Fruit fly (Drosophila melanogaster) whole organism, embryonic: ENCODE results near the gene eIF2gamma.

Source experiments
- BEAF-32 ChIP-seq: fragments of 200-800 bp; sonication (Bioruptor generic); optimal IDR thresholded peaks from 3 replicates; lab custom pipeline; 2017; ENCODE audit warnings: missing biosample characterization, missing genetic modification characterization, mild to moderate bottlenecking, moderate library complexity, missing genetic modification reagents
- CG11093 ChIP-seq: fragments of 200-800 bp; sonication (Bioruptor generic); IDR thresholded peaks from 3 replicates; pipeline ENCODE4 v1.3.6; 2022; ENCODE audit warnings: missing biosample characterization, missing genetic modification characterization
- CG12744 ChIP-seq: fragments of 200-800 bp; sonication (Bioruptor generic); optimal IDR thresholded peaks from 2 replicates; lab custom pipeline; 2016; ENCODE audit warnings: missing biosample characterization, missing genetic modification characterization
- CG13287 ChIP-seq: fragments of 200-800 bp; sonication (Bioruptor generic); IDR thresholded peaks from 2 replicates; pipeline ENCODE4 v1.3.6; 2022; ENCODE audit warnings: missing biosample characterization, missing genetic modification characterization; ENCODE audit not compliant: partially characterized antibody
- CG14965 ChIP-seq: fragments of 200-800 bp; sonication (Bioruptor generic); optimal IDR thresholded peaks from 2 replicates; lab custom pipeline; 2016; ENCODE audit warnings: missing biosample characterization, missing genetic modification characterization, borderline replicate concordance
- CG1603 ChIP-seq: fragments of 200-800 bp; sonication (Bioruptor generic); optimal IDR thresholded peaks from 2 replicates; lab custom pipeline; 2019; ENCODE audit warnings: missing biosample characterization, mild to moderate bottlenecking, missing genetic modification characterization, moderate library complexity
- CG2120 ChIP-seq: fragments of 200-800 bp; sonication (Bioruptor generic); optimal IDR thresholded peaks from 3 replicates; lab custom pipeline; 2016; ENCODE audit warnings: missing biosample characterization, missing genetic modification characterization
- CG3065 ChIP-seq: fragments of 200-800 bp; sonication (Bioruptor generic); optimal IDR thresholded peaks from 2 replicates; lab custom pipeline; 2016; ENCODE audit warnings: missing biosample characterization, missing genetic modification characterization
- CG31365 ChIP-seq: fragments of 200-800 bp; sonication (Bioruptor generic); optimal IDR thresholded peaks from 2 replicates; lab custom pipeline; 2018; ENCODE audit warnings: missing biosample characterization, mild to moderate bottlenecking, missing genetic modification characterization
- CG3847 ChIP-seq: fragments of 200-800 bp; sonication (Bioruptor generic); IDR thresholded peaks from 2 replicates; pipeline ENCODE4 v1.3.6; 2022; ENCODE audit warnings: missing biosample characterization, missing genetic modification characterization
- CG43689 ChIP-seq: fragments of 200-800 bp; sonication (Bioruptor generic); IDR thresholded peaks from 2 replicates; pipeline ENCODE4 v1.3.6; 2022; ENCODE audit warnings: missing biosample characterization, missing genetic modification characterization
- CG5953 ChIP-seq: fragments of 200-800 bp; sonication (Bioruptor generic); IDR thresholded peaks from 2 replicates; pipeline ENCODE4 v1.3.6; 2022; ENCODE audit warnings: missing biosample characterization, missing genetic modification characterization
- CG6765 ChIP-seq: fragments of 200-800 bp; sonication (Bioruptor generic); optimal IDR thresholded peaks from 3 replicates; lab custom pipeline; 2017; ENCODE audit warnings: missing biosample characterization, mild to moderate bottlenecking, missing genetic modification characterization
- CG8290 ChIP-seq, 3 experiments: fragments of 200-800 bp; sonication (Bioruptor generic); optimal IDR thresholded peaks; 2 replicates each; lab custom pipeline; 2016 to 2019; ENCODE audit warnings: missing biosample characterization in 3 of 3, missing genetic modification characterization in 3 of 3, mild to moderate bottlenecking in 2 of 3, moderate library complexity in 1 of 3
- CG9727 ChIP-seq: fragments of 200-800 bp; sonication (Bioruptor generic); optimal IDR thresholded peaks from 3 replicates; lab custom pipeline; 2017; ENCODE audit warnings: missing biosample characterization, mild to moderate bottlenecking, missing genetic modification characterization
- CG9932 ChIP-seq: fragments of 200-800 bp; sonication (Bioruptor generic); IDR thresholded peaks from 2 replicates; pipeline ENCODE4 v1.3.6; 2022; ENCODE audit warnings: missing biosample characterization, missing genetic modification characterization
- CTCF ChIP-seq: fragments of 200-800 bp; sonication (Bioruptor generic); optimal IDR thresholded peaks from 2 replicates; lab custom pipeline; 2017; ENCODE audit warnings: missing biosample characterization, mild to moderate bottlenecking, missing genetic modification characterization, moderate library complexity
- Dll ChIP-seq: fragments of 200-800 bp; sonication (Bioruptor generic); IDR thresholded peaks from 4 replicates; pipeline ENCODE4 v1.3.6; 2022; ENCODE audit warnings: missing biosample characterization, missing genetic modification characterization; ENCODE audit not compliant: partially characterized antibody
- Dref ChIP-seq: fragments of 200-800 bp; sonication (Bioruptor generic); IDR thresholded peaks from 2 replicates; pipeline ENCODE4 v1.3.6; 2022; ENCODE audit warnings: missing biosample characterization, missing genetic modification characterization
- E2f2 ChIP-seq: fragments of 200-800 bp; sonication (Bioruptor generic); IDR thresholded peaks from 2 replicates; pipeline ENCODE4 v1.3.6; 2022; ENCODE audit warnings: missing biosample characterization, missing genetic modification characterization
- Fer1 ChIP-seq: fragments of 200-800 bp; sonication (Bioruptor generic); optimal IDR thresholded peaks from 2 replicates; lab custom pipeline; 2017; ENCODE audit warnings: missing biosample characterization, mild to moderate bottlenecking, missing genetic modification characterization
- HLH54F ChIP-seq: fragments of 200-800 bp; sonication (Bioruptor generic); optimal IDR thresholded peaks from 3 replicates; lab custom pipeline; 2016; ENCODE audit warnings: missing biosample characterization, missing genetic modification characterization
- Hr3 ChIP-seq: fragments of 200-800 bp; sonication (Bioruptor generic); optimal IDR thresholded peaks from 3 replicates; lab custom pipeline; 2016; ENCODE audit warnings: missing biosample characterization, missing genetic modification characterization
- Max ChIP-seq: fragments of 200-800 bp; sonication (Bioruptor generic); optimal IDR thresholded peaks from 2 replicates; lab custom pipeline; 2016; ENCODE audit warnings: missing biosample characterization, mild to moderate bottlenecking, missing genetic modification characterization
- Opbp ChIP-seq: fragments of 200-800 bp; sonication (Bioruptor generic); IDR thresholded peaks from 3 replicates; pipeline ENCODE4 v1.3.6; 2022; ENCODE audit warnings: missing biosample characterization, missing genetic modification characterization; ENCODE audit not compliant: partially characterized antibody
- Rfx ChIP-seq: fragments of 200-800 bp; sonication (Bioruptor generic); IDR thresholded peaks from 2 replicates; pipeline ENCODE4 v1.3.6; 2022; ENCODE audit warnings: missing biosample characterization, missing genetic modification characterization
- Scr ChIP-seq: fragments of 200-800 bp; sonication (Bioruptor generic); IDR thresholded peaks from 2 replicates; pipeline ENCODE4 v1.3.6; 2022; ENCODE audit warnings: missing biosample characterization, missing genetic modification characterization; ENCODE audit not compliant: partially characterized antibody
- Sin3A ChIP-seq: fragments of >200 bp; optimal IDR thresholded peaks from 2 replicates; lab custom pipeline; 2018
- Xrp1 ChIP-seq: fragments of 200-800 bp; sonication (Bioruptor generic); IDR thresholded peaks from 2 replicates; pipeline ENCODE4 v1.3.6; 2022; ENCODE audit warnings: missing biosample characterization, missing genetic modification characterization
- ato ChIP-seq: fragments of 200-800 bp; sonication (Bioruptor generic); IDR thresholded peaks from 2 replicates; pipeline ENCODE4 v1.3.6; 2022; ENCODE audit warnings: missing biosample characterization, missing genetic modification characterization; ENCODE audit not compliant: partially characterized antibody
- bbx ChIP-seq: fragments of 200-800 bp; sonication (Bioruptor generic); IDR thresholded peaks from 2 replicates; pipeline ENCODE4 v1.3.6; 2022; ENCODE audit warnings: missing biosample characterization, missing genetic modification characterization; ENCODE audit not compliant: partially characterized antibody
- cad ChIP-seq: fragments of >200 bp; optimal IDR thresholded peaks from 2 replicates; lab custom pipeline; 2017; ENCODE audit warnings: missing biosample characterization, missing genetic modification characterization
- corto ChIP-seq: fragments of 200-800 bp; sonication (Bioruptor generic); optimal IDR thresholded peaks from 2 replicates; lab custom pipeline; 2016; ENCODE audit warnings: missing biosample characterization, mild to moderate bottlenecking, missing genetic modification characterization, moderate library complexity
- crol ChIP-seq: fragments of 200-800 bp; sonication (Bioruptor generic); IDR thresholded peaks from 2 replicates; pipeline ENCODE4 v1.3.6; 2022; ENCODE audit warnings: missing biosample characterization, missing genetic modification characterization
- dmrt11E ChIP-seq: fragments of 200-800 bp; sonication (Bioruptor generic); optimal IDR thresholded peaks from 3 replicates; lab custom pipeline; 2018; ENCODE audit warnings: missing biosample characterization, mild to moderate bottlenecking, missing genetic modification characterization, moderate library complexity
- exex ChIP-seq: fragments of 200-800 bp; sonication (Bioruptor generic); optimal IDR thresholded peaks from 4 replicates; lab custom pipeline; 2018; ENCODE audit warnings: missing biosample characterization, mild to moderate bottlenecking, missing genetic modification characterization, moderate library complexity
- hbn ChIP-seq: fragments of 200-800 bp; sonication (Bioruptor generic); IDR thresholded peaks from 2 replicates; pipeline ENCODE4 v1.3.6; 2022; ENCODE audit warnings: missing biosample characterization, missing genetic modification characterization; ENCODE audit not compliant: partially characterized antibody
- inv ChIP-seq: fragments of 200-800 bp; sonication (Bioruptor generic); IDR thresholded peaks from 2 replicates; pipeline ENCODE4 v1.3.6; 2022; ENCODE audit warnings: missing biosample characterization, missing genetic modification characterization; ENCODE audit not compliant: partially characterized antibody
- kni ChIP-seq: fragments of 200-800 bp; sonication (Bioruptor generic); optimal IDR thresholded peaks from 3 replicates; lab custom pipeline; 2017; ENCODE audit warnings: mild to moderate bottlenecking, missing biosample characterization, missing genetic modification reagents, missing genetic modification characterization
- knrl ChIP-seq: fragments of 200-800 bp; sonication (Bioruptor generic); IDR thresholded peaks from 3 replicates; pipeline ENCODE4 v1.3.6; 2022; ENCODE audit warnings: missing biosample characterization, missing genetic modification characterization; ENCODE audit not compliant: partially characterized antibody
- pzg ChIP-seq: fragments of 200-800 bp; sonication (Bioruptor generic); optimal IDR thresholded peaks from 3 replicates; lab custom pipeline; 2018; ENCODE audit warnings: missing biosample characterization, mild to moderate bottlenecking, missing genetic modification characterization, moderate library complexity
- schlank ChIP-seq: fragments of 200-800 bp; sonication (Bioruptor generic); optimal IDR thresholded peaks from 2 replicates; lab custom pipeline; 2018; ENCODE audit warnings: missing biosample characterization, mild to moderate bottlenecking, missing genetic modification characterization
- sqz ChIP-seq: fragments of 200-800 bp; sonication (Bioruptor generic); optimal IDR thresholded peaks from 3 replicates; lab custom pipeline; 2018; ENCODE audit warnings: missing biosample characterization, mild to moderate bottlenecking, missing genetic modification characterization
- sug ChIP-seq: fragments of 200-800 bp; optimal IDR thresholded peaks from 2 replicates; lab custom pipeline; 2019; ENCODE audit warnings: missing biosample characterization, mild to moderate bottlenecking, missing genetic modification characterization, moderate library complexity
- unc-4 ChIP-seq: fragments of 200-800 bp; sonication (Bioruptor generic); IDR thresholded peaks from 2 replicates; pipeline ENCODE4 v1.3.6; 2022; ENCODE audit warnings: missing biosample characterization, missing genetic modification characterization; ENCODE audit not compliant: partially characterized antibody
- vvl ChIP-seq: fragments of 200-800 bp; sonication (Bioruptor generic); IDR thresholded peaks from 2 replicates; pipeline ENCODE4 v1.3.6; 2022; ENCODE audit warnings: missing biosample characterization, missing genetic modification characterization
- zen2 ChIP-seq: fragments of 200-800 bp; sonication (Bioruptor generic); IDR thresholded peaks from 3 replicates; pipeline ENCODE4 v1.3.6; 2022; ENCODE audit warnings: missing biosample characterization, missing genetic modification characterization; ENCODE audit not compliant: partially characterized antibody

eIF2gamma gene

dm6 chr3R:15277926-15278869, 14.9 kb upstream of the eIF2gamma start, which contains the start of the genes MRG15 and Tm1 (continued):
- TF ChIP-seq Fer1 (GFP tag; lab: Kevin White, UChicago) (peak; percentile 2), CG9932 (GFP tag; lab: Robert Waterston, UW) (peak; percentile 33; the same call in 1 of the 2 replicates), E2f2 (peak; percentile 91), inv (GFP tag; lab: Robert Waterston, UW) (peak; percentile 49; the same call in 1 of the 2 replicates), crol (GFP tag; lab: Robert Waterston, UW) (no peak), CG14965 (GFP tag; lab: Kevin White, UChicago) (no peak), CG5953 (GFP tag; lab: Robert Waterston, UW) (no peak), BEAF-32 (GFP tag; lab: Kevin White, UChicago) (peak; percentile 78), vvl (GFP tag; lab: Robert Waterston, UW) (peak; percentile 27; the same call in 1 of the 2 replicates), Hr3 (GFP tag; lab: Kevin White, UChicago) (no peak), Dref (GFP tag; lab: Robert Waterston, UW) (peak; percentile 77), CG6765 (GFP tag; lab: Kevin White, UChicago) (no peak), exex (tag; lab: Kevin White, UChicago) (peak; percentile 45), CG12744 (GFP tag; lab: Kevin White, UChicago) (no peak), hbn (GFP tag; lab: Robert Waterston, UW) (peak; percentile 59; the same call in 1 of the 2 replicates), Rfx (GFP tag; lab: Robert Waterston, UW) (0 out of 2 replicates have a peak, but pooled peaks have one; percentile 38), CG43689 (no peak), Sin3A (peak; percentile 50), CG31365 (tag; lab: Kevin White, UChicago) (no peak), CG13287 (GFP tag; lab: Robert Waterston, UW) (peak; percentile 72), bbx (GFP tag; lab: Robert Waterston, UW) (peak; percentile 80), CTCF (GFP tag; lab: Kevin White, UChicago) (no peak), sqz (GFP tag; lab: Kevin White, UChicago) (peak; percentile 89), HLH54F (GFP tag; lab: Kevin White, UChicago) (peak; percentile 1), schlank (tag; lab: Kevin White, UChicago) (no peak), CG11093 (GFP tag; lab: Robert Waterston, UW) (no peak), knrl (GFP tag; lab: Robert Waterston, UW) (peak; percentile 66; the same call in 2 of the 3 replicates), CG9727 (peak; percentile 12), Scr (GFP tag; lab: Robert Waterston, UW) (peak; percentile 73), cad (GFP tag; lab: Kevin White, UChicago) (peak; percentile 55), corto (no peak), CG8290 (GFP tag; optimal IDR thresholded peaks at IDR 0.05; lab: Kevin White, UChicago) (no peak), CG8290 (tag; optimal IDR thresholded peaks at IDR 0.05; lab: Kevin White, UChicago) (peak in 1 of 2 experiments; percentile 30), CG1603 (peak; percentile 55), Xrp1 (GFP tag; lab: Robert Waterston, UW) (no peak), CG3847 (GFP tag; lab: Robert Waterston, UW) (peak; percentile 31; the same call in 1 of the 2 replicates), Opbp (GFP tag; lab: Robert Waterston, UW) (peak; percentile 72; the same call in 2 of the 3 replicates), sug (tag; lab: Kevin White, UChicago) (peak; percentile 10), dmrt11E (tag; lab: Kevin White, UChicago) (no peak), unc-4 (GFP tag; lab: Robert Waterston, UW) (peak; percentile 70), pzg (GFP tag; lab: Kevin White, UChicago) (peak; percentile 55), Max (GFP tag; lab: Kevin White, UChicago) (no peak), ato (GFP tag; lab: Robert Waterston, UW) (peak; percentile 56), CG2120 (peak; percentile 9), kni (GFP tag; lab: Kevin White, UChicago) (no peak), CG3065 (GFP tag; lab: Kevin White, UChicago) (no peak), Dll (GFP tag; lab: Robert Waterston, UW) (peak; percentile 71), zen2 (GFP tag; lab: Robert Waterston, UW) (peak; percentile 63; the same call in 1 of the 3 replicates)
